Worm (Caenorhabditis elegans) whole organism, L2 larva: ENCODE data around the gene C34F11.5.

ENCODE experiments used
- R02D3.7 ChIP-seq: fragments of 150-350 bp; optimal IDR thresholded peaks from 2 replicates; lab custom pipeline; 2014; ENCODE audit warnings: missing biosample characterization, missing genetic modification characterization
- Y55F3AM.14 ChIP-seq: fragments of 200-800 bp; sonication (Bioruptor generic); optimal IDR thresholded peaks from 2 replicates; lab custom pipeline; 2018; ENCODE audit warnings: mild to moderate bottlenecking, missing genetic modification characterization, missing compliant biosample characterization
- ZK546.5 ChIP-seq: sonication (generic microtip); optimal IDR thresholded peaks from 2 replicates; lab custom pipeline; 2017; ENCODE audit warnings: missing biosample characterization, missing genetic modification characterization
- alr-1 ChIP-seq: fragments of 150-350 bp; optimal IDR thresholded peaks from 2 replicates; lab custom pipeline; 2014; ENCODE audit warnings: missing biosample characterization, missing genetic modification characterization
- aly-2 ChIP-seq: fragments of 150-350 bp; optimal IDR thresholded peaks from 2 replicates; lab custom pipeline; 2014; ENCODE audit warnings: missing biosample characterization, missing genetic modification characterization
- ama-1 ChIP-seq: fragments of 150-350 bp; optimal IDR thresholded peaks from 2 replicates; lab custom pipeline; 2018; ENCODE audit warnings: inconsistent platforms
- ceh-82 ChIP-seq: fragments of 150-350 bp; optimal IDR thresholded peaks from 2 replicates; lab custom pipeline; 2014; ENCODE audit warnings: missing biosample characterization, missing genetic modification characterization
- crh-2 ChIP-seq: sonication (generic microtip); optimal IDR thresholded peaks from 2 replicates; lab custom pipeline; 2017; ENCODE audit warnings: missing biosample characterization, missing genetic modification characterization
- dmd-4 ChIP-seq: sonication (generic microtip); optimal IDR thresholded peaks from 2 replicates; lab custom pipeline; 2017; ENCODE audit warnings: missing biosample characterization, missing genetic modification characterization
- egl-27 ChIP-seq: sonication (generic microtip); optimal IDR thresholded peaks from 3 replicates; lab custom pipeline; 2017; ENCODE audit warnings: missing biosample characterization, missing genetic modification reagents, missing genetic modification characterization
- elt-1 ChIP-seq: fragments of 150-350 bp; optimal IDR thresholded peaks from 2 replicates; lab custom pipeline; 2014; ENCODE audit warnings: missing biosample characterization, missing genetic modification characterization
- elt-3 ChIP-seq: sonication (generic microtip); optimal IDR thresholded peaks from 2 replicates; lab custom pipeline; 2017; ENCODE audit warnings: missing biosample characterization, missing genetic modification characterization
- fos-1 ChIP-seq: fragments of 150-350 bp; optimal IDR thresholded peaks from 2 replicates; lab custom pipeline; 2014; ENCODE audit warnings: missing biosample characterization, missing genetic modification characterization
- lin-13 ChIP-seq: fragments of 150-350 bp; optimal IDR thresholded peaks from 2 replicates; lab custom pipeline; 2014; ENCODE audit warnings: missing biosample characterization, missing genetic modification reagents, missing genetic modification characterization
- lin-39 ChIP-seq: fragments of 150-350 bp; optimal IDR thresholded peaks from 2 replicates; lab custom pipeline; 2014; ENCODE audit warnings: missing biosample characterization, missing genetic modification reagents, missing genetic modification characterization
- mab-5 ChIP-seq: fragments of 150-350 bp; optimal IDR thresholded peaks from 2 replicates; lab custom pipeline; 2014; ENCODE audit warnings: missing biosample characterization, missing genetic modification characterization
- mbf-1 ChIP-seq: sonication (generic microtip); optimal IDR thresholded peaks from 2 replicates; lab custom pipeline; 2017; ENCODE audit warnings: missing biosample characterization, missing genetic modification characterization
- mdl-1 ChIP-seq, 2 experiments: fragments of 150-350 bp in 1 of 2; sonication (generic microtip) in 1 of 2; optimal IDR thresholded peaks; 2 replicates each; lab custom pipeline; 2017; ENCODE audit warnings: missing biosample characterization in 2 of 2, missing genetic modification characterization in 2 of 2
- nhr-10 ChIP-seq: sonication (generic microtip); optimal IDR thresholded peaks from 2 replicates; lab custom pipeline; 2017; ENCODE audit warnings: missing biosample characterization, missing genetic modification characterization
- nhr-12 ChIP-seq: fragments of 150-350 bp; optimal IDR thresholded peaks from 2 replicates; lab custom pipeline; 2014; ENCODE audit warnings: missing biosample characterization, missing genetic modification characterization
- nhr-129 ChIP-seq: fragments of 150-350 bp; optimal IDR thresholded peaks from 2 replicates; lab custom pipeline; 2014; ENCODE audit warnings: missing biosample characterization, missing genetic modification characterization
- nhr-23 ChIP-seq: fragments of 150-350 bp; optimal IDR thresholded peaks from 2 replicates; lab custom pipeline; 2014; ENCODE audit warnings: missing biosample characterization, missing genetic modification reagents, missing genetic modification characterization
- nhr-237 ChIP-seq: fragments of 150-350 bp; optimal IDR thresholded peaks from 2 replicates; lab custom pipeline; 2014; ENCODE audit warnings: missing biosample characterization, missing genetic modification characterization
- peb-1 ChIP-seq: fragments of 150-350 bp; optimal IDR thresholded peaks from 2 replicates; lab custom pipeline; 2014; ENCODE audit warnings: missing biosample characterization, missing genetic modification characterization
- sem-4 ChIP-seq: fragments of 150-350 bp; optimal IDR thresholded peaks from 2 replicates; lab custom pipeline; 2014; ENCODE audit warnings: missing biosample characterization, missing genetic modification reagents, missing genetic modification characterization
- skn-1 ChIP-seq: sonication (generic microtip); optimal IDR thresholded peaks from 2 replicates; lab custom pipeline; 2017; ENCODE audit warnings: missing biosample characterization, missing genetic modification characterization
- sma-3 ChIP-seq: sonication (generic microtip); optimal IDR thresholded peaks from 2 replicates; lab custom pipeline; 2016; ENCODE audit warnings: missing genetic modification reagents, missing genetic modification characterization, missing compliant biosample characterization
- sma-9 ChIP-seq, 2 experiments: fragments of 150-350 bp in 1 of 2; sonication (generic microtip) in 1 of 2; optimal IDR thresholded peaks; 2 replicates each; lab custom pipeline; 2014 to 2016; ENCODE audit warnings: missing genetic modification characterization in 2 of 2, mild to moderate bottlenecking in 1 of 2, missing biosample characterization in 1 of 2, missing compliant biosample characterization in 1 of 2, missing genetic modification reagents in 1 of 2, moderate library complexity in 1 of 2
- snpc-4 ChIP-seq: fragments of 150-350 bp; optimal IDR thresholded peaks from 2 replicates; lab custom pipeline; 2014; ENCODE audit warnings: missing biosample characterization, missing genetic modification characterization
- unc-55 ChIP-seq: fragments of 150-350 bp; sonication (generic microtip); optimal IDR thresholded peaks from 3 replicates; lab custom pipeline; 2014; ENCODE audit warnings: missing biosample characterization, missing genetic modification reagents, missing genetic modification characterization
- zag-1 ChIP-seq: fragments of 150-350 bp; optimal IDR thresholded peaks from 2 replicates; lab custom pipeline; 2014; ENCODE audit warnings: missing biosample characterization, missing genetic modification characterization
- ztf-1 ChIP-seq: fragments of 200-800 bp; sonication (Bioruptor generic); conservative IDR thresholded peaks from 2 replicates; pipeline ENCODE4 v1.3.6; 2022; ENCODE audit warnings: missing genetic modification characterization, missing compliant biosample characterization
- ztf-11 ChIP-seq: sonication (generic microtip); optimal IDR thresholded peaks from 2 replicates; lab custom pipeline; 2017; ENCODE audit warnings: missing biosample characterization, missing genetic modification characterization
- ztf-4 ChIP-seq: fragments of 150-350 bp; optimal IDR thresholded peaks from 2 replicates; lab custom pipeline; 2014; ENCODE audit warnings: missing biosample characterization, missing genetic modification characterization

Gene C34F11.5

DNA sequence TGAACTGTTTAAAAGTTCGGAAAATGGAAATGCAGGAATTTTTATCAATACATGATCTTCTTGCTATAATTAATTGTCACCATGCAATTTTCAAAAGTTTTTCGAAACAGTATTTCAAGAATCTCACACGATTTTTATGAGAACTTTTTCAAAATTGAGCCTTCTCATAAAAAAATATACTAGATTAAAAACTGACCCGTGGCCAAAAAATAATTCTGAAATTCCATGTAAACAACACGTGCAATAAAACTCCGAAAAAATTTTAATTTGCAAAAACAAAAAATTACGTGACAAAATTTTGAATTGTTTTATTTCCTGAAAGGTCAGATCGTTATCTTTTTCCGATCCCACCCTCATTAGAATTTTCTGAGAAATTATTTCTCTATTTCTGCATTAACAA lies at the start of gene C34F11.5:
Gene C34F11.5 (plus strand): TSS at position 301 of the 400 bp plus-strand sequence.
- TF ChIP-seq peb-1 (tag; lab: Kevin White, UChicago) (no peak), nhr-129 (tag; lab: Kevin White, UChicago) (no peak), egl-27 (tag; lab: Kevin White, UChicago) (no peak), mbf-1 (no peak), dmd-4 (tag; lab: Kevin White, UChicago) (no peak), elt-3 (tag; lab: Kevin White, UChicago) (no peak), crh-2 (tag; lab: Kevin White, UChicago) (no peak), ztf-1 (GFP tag; lab: Robert Waterston, UW) (no peak), zag-1 (no peak), mdl-1 (tag; optimal IDR thresholded peaks at IDR 0.05; lab: Kevin White, UChicago) (no peak), snpc-4 (tag; lab: Kevin White, UChicago) (no peak), skn-1 (tag; lab: Kevin White, UChicago) (no peak), lin-13 (no peak)

DNA sequence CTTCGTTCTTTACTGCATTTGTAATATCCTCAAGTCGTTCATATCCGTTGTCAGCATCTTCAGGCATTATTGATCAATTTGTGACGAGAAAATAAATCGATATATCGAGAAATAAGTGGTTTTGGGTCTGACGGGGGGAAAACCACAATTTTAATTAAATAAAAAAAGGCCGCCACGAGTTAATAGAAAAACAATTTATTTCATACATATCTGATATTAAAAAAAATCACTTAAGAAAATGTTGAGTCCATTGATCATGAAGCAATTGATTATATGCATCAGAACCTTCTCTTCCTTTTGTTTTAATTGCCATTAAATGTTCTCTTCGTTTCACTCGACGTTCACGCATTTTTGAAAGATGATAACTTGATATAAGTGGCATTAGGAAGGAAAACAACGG lies 47.3 kb upstream of the C34F11.5 start, which contains the start of gene F58A6.5:
Gene F58A6.5 (minus strand): TSS at position 101 of the 400 bp plus-strand sequence.
- TF ChIP-seq elt-1 = no peak
- no peak for TF ChIP-seq ztf-1 (GFP tag; lab: Robert Waterston, UW)
- no peak for TF ChIP-seq lin-39 (tag; lab: Kevin White, UChicago)
- TF ChIP-seq skn-1 (tag; lab: Kevin White, UChicago) = no peak
- no peak for TF ChIP-seq ama-1
- no peak for TF ChIP-seq elt-3 (tag; lab: Kevin White, UChicago)
- TF ChIP-seq ZK546.5 (tag; lab: Kevin White, UChicago) = no peak
- no peak for TF ChIP-seq Y55F3AM.14 (GFP tag; lab: Kevin White, UChicago)
- no peak for TF ChIP-seq R02D3.7
- no peak for TF ChIP-seq nhr-23 (tag; lab: Kevin White, UChicago)
- no peak for TF ChIP-seq fos-1 (tag; lab: Kevin White, UChicago)
- no peak for TF ChIP-seq ztf-4 (tag; lab: Kevin White, UChicago)
- TF ChIP-seq alr-1 = no peak
- no peak for TF ChIP-seq nhr-12
- no peak for TF ChIP-seq unc-55 (GFP tag; lab: Kevin White, UChicago)
- no peak for TF ChIP-seq sem-4 (tag; lab: Kevin White, UChicago)
- no peak for TF ChIP-seq aly-2 (tag; lab: Kevin White, UChicago)
- TF ChIP-seq mdl-1 (tag; optimal IDR thresholded peaks at IDR 0.05; lab: Kevin White, UChicago) = no peak

DNA sequence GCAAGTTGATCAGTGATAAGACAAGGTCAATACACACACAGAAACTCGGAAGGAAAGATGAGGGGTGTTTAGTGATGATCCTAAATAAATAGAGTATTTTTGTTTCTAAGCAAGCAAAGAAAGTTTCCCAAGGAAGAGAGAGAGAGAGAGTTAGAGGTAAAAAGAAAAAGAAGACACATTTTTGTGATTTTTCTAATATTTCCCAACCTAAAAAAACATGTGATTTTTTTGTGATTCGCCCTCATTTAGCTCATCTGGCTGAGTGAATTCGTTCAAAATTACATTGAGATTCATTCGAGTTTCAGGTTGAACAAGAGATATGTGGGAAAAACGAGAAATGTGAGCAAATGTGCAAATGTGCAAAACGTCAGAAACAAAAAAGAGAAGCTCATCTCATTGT lies 44.8 kb upstream of the C34F11.5 start, which contains the start of gene srb-16:
Gene srb-16 (minus strand): TSS at position 101 of the 400 bp plus-strand sequence.
- no peak for TF ChIP-seq alr-1
- TF ChIP-seq, all 48 proteins: peak for 0

DNA sequence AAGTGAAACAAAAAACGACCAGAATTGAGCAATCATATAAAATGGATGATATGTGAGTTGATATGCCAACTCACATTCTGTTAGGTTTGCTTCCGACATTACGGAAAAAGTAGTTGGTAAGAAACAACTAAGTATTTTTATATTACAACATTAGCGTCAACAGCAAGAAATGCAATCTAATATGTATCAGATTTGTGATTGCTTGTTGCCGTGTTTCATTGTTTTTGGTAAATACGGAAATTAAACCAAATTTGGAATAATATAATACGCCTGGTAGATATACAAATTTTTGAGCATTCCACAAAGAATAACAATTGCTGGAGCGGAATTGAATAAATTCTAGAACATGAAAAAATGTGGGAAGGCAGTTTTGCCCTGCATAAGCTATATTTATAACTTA lies 41.1 kb upstream of the C34F11.5 start, which contains the start of gene srb-12:
Gene srb-12 (minus strand): TSS at position 101 of the 400 bp plus-strand sequence.
- TF ChIP-seq lin-39 (tag; lab: Kevin White, UChicago) = no peak
- no peak for TF ChIP-seq elt-3 (tag; lab: Kevin White, UChicago)

DNA sequence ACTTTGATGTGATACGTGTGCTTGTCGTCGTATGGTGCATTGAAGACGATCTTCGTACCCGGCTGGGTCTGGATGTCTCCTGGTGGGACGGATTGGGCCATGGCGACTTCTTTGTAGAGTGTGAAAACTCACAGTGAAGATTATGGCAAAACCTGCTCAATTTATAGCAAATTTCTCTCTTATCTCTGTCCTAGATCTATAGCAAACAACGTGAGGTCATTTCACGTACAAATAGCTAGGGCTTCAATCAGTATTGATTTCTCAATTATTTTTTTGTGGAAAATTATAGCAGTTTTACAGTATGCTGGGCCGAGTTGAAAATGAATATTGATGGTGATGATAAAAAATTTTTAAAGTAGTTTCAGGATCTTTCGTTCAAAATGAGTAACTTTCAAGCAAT lies 38.6 kb upstream of the C34F11.5 start, which contains the start of gene msp-45:
Gene msp-45 (minus strand): TSS at position 101 of the 400 bp plus-strand sequence.
- TF ChIP-seq ztf-1 (GFP tag; lab: Robert Waterston, UW) (no peak), sma-3 (GFP tag; lab: Kevin White, UChicago) (no peak), sma-9 (GFP tag; optimal IDR thresholded peaks at IDR 0.05; lab: Kevin White, UChicago) (no peak), sma-9 (tag; optimal IDR thresholded peaks at IDR 0.05; lab: Kevin White, UChicago) (no peak), ceh-82 (tag; lab: Kevin White, UChicago) (no peak), ZK546.5 (tag; lab: Kevin White, UChicago) (no peak), Y55F3AM.14 (GFP tag; lab: Kevin White, UChicago) (no peak), snpc-4 (tag; lab: Kevin White, UChicago) (no peak), zag-1 (no peak), fos-1 (tag; lab: Kevin White, UChicago) (no peak)

DNA sequence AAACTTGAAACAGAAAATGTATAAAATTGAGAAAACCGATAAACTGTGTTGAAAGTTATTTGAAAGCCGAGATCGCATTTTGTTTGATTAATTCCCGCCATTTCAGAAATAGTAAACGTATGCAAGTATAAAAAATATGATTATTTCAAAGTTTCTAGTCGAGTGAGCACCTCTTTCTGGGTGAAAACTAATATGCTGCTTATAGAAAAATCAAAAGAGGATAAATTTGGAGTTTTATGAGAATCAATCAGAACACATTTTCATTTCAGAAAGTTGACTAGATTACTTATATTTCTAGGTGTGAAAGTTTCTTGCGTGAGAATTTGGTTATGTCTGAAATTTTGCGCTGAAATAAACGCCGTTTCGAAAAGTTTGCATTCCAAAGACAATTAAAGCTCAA lies 38.1 kb upstream of the C34F11.5 start, which contains the start of gene srb-13:
Gene srb-13 (minus strand): TSS at position 101 of the 400 bp plus-strand sequence.
- TF ChIP-seq nhr-10 (tag; lab: Kevin White, UChicago) (no peak), unc-55 (GFP tag; lab: Kevin White, UChicago) (no peak), mab-5 (no peak), nhr-129 (tag; lab: Kevin White, UChicago) (no peak), sma-3 (GFP tag; lab: Kevin White, UChicago) (no peak), ztf-11 (tag; lab: Kevin White, UChicago) (no peak), nhr-237 (tag; lab: Kevin White, UChicago) (no peak)
